Fruit fly (Drosophila melanogaster): ENCODE data around the gene TwdlZ.

Gene TwdlZ

dm6 chrX:16746824-16747223, 8.8 kb downstream of the TwdlZ start:
- TF ChIP-seq CG17801 (GFP tag; optimal IDR thresholded peaks at IDR 0.05; ENCODE audit: partially characterized antibody): no peak

- peak; percentile 19 for TF ChIP-seq CG17801 (GFP tag; optimal IDR thresholded peaks at IDR 0.05; ENCODE audit: partially characterized antibody)
Measured at dm6 chrX:16747467-16747866, 9.5 kb downstream of the TwdlZ start.

- TF ChIP-seq CG17801 (GFP tag; optimal IDR thresholded peaks at IDR 0.05; ENCODE audit: partially characterized antibody): no peak
Measured at dm6 chrX:16749324-16749723, 11.3 kb downstream of the TwdlZ start.

dm6 chrX:16750712-16751578, 13.0 kb downstream of the TwdlZ start:
- TF ChIP-seq CG17801 (GFP tag; optimal IDR thresholded peaks at IDR 0.05; ENCODE audit: partially characterized antibody): peak; percentile 94

dm6 chrX:16751579-16752156, 13.7 kb downstream of the TwdlZ start, which contains the start of gene goe:
goe (minus strand) TSS chrX:16751910.
- peak; percentile 23 for TF ChIP-seq CG17801 (GFP tag; optimal IDR thresholded peaks at IDR 0.05; ENCODE audit: partially characterized antibody)

dm6 chrX:16753066-16753465, 15.1 kb downstream of the TwdlZ start:
- TF ChIP-seq CG17801 (GFP tag; optimal IDR thresholded peaks at IDR 0.05; ENCODE audit: partially characterized antibody): no peak

- no peak for TF ChIP-seq CG17801 (GFP tag; optimal IDR thresholded peaks at IDR 0.05; ENCODE audit: partially characterized antibody)
Measured at dm6 chrX:16757645-16758044, 19.7 kb downstream of the TwdlZ start.

- no peak for TF ChIP-seq CG17801 (GFP tag; optimal IDR thresholded peaks at IDR 0.05; ENCODE audit: partially characterized antibody)
Measured at dm6 chrX:16760542-16760941, 22.6 kb downstream of the TwdlZ start.

dm6 chrX:16761531-16761930, 23.6 kb downstream of the TwdlZ start:
- TF ChIP-seq CG17801 (GFP tag; optimal IDR thresholded peaks at IDR 0.05; ENCODE audit: partially characterized antibody): no peak

dm6 chrX:16764955-16765354, 27.0 kb downstream of the TwdlZ start:
- no peak for TF ChIP-seq CG17801 (GFP tag; optimal IDR thresholded peaks at IDR 0.05; ENCODE audit: partially characterized antibody)

- TF ChIP-seq CG17801 (GFP tag; optimal IDR thresholded peaks at IDR 0.05; ENCODE audit: partially characterized antibody): no peak
Measured at dm6 chrX:16765809-16766208, 27.8 kb downstream of the TwdlZ start.

dm6 chrX:16766868-16767431, 29.0 kb downstream of the TwdlZ start:
- no peak for TF ChIP-seq CG17801 (GFP tag; optimal IDR thresholded peaks at IDR 0.05; ENCODE audit: partially characterized antibody)

dm6 chrX:16768770-16769169, 30.8 kb downstream of the TwdlZ start:
- TF ChIP-seq CG17801 (GFP tag; optimal IDR thresholded peaks at IDR 0.05; ENCODE audit: partially characterized antibody): no peak

dm6 chrX:16772882-16773827, 35.2 kb downstream of the TwdlZ start:
- TF ChIP-seq CG17801 (GFP tag; optimal IDR thresholded peaks at IDR 0.05; ENCODE audit: partially characterized antibody): no peak

All from ovary, adult (tissue).